Worm (Caenorhabditis elegans): Measurements from ENCODE around the gene ttb-1.

ttb-1 gene

ce11 chrV:126610-127009, 30.0 kb upstream of the ttb-1 start, which contains the start of gene W03F9.1:
TSS of gene W03F9.1 (minus strand) at chrV:126718.
- TF ChIP-seq F13C5.2 (tag; optimal IDR thresholded peaks at IDR 0.05) (peak; percentile 29), hmbx-1 (tag; optimal IDR thresholded peaks at IDR 0.05) (peak; percentile 28), scrt-1 (GFP tag; IDR thresholded peaks at IDR 0.05) (no peak), pes-1 (GFP tag; IDR thresholded peaks at IDR 0.05) (0 out of 2 replicates have a peak, but pooled peaks have one; percentile 14)

- TF ChIP-seq ets-7 (tag; optimal IDR thresholded peaks at IDR 0.05) (no peak), aly-1 (tag; optimal IDR thresholded peaks at IDR 0.05) (no peak), sea-1 (GFP tag; conservative IDR thresholded peaks at IDR 0.05) (no peak), ama-1 (optimal IDR thresholded peaks at IDR 0.05) (no peak), B0310.2 (tag; optimal IDR thresholded peaks at IDR 0.05) (no peak), hmg-4 (GFP tag; optimal IDR thresholded peaks at IDR 0.05) (no peak), ceh-36 (tag; optimal IDR thresholded peaks at IDR 0.05) (no peak), hmbx-1 (tag; optimal IDR thresholded peaks at IDR 0.05) (no peak), tbx-37 (GFP tag; conservative IDR thresholded peaks at IDR 0.05) (no peak), hnd-1 (tag; optimal IDR thresholded peaks at IDR 0.05) (no peak)
Observed at ce11 chrV:127882-128281, 28.7 kb upstream of the ttb-1 start, which contains the start of the genes W03F9.2 and sftb-2. TSS of gene W03F9.2 (minus strand) at chrV:128034. TSS of gene sftb-2 (plus strand) at chrV:128237.

ce11 chrV:130186-130585, 26.4 kb upstream of the ttb-1 start:
- TF ChIP-seq scrt-1 (GFP tag; IDR thresholded peaks at IDR 0.05) (no peak), hnd-1 (tag; optimal IDR thresholded peaks at IDR 0.05) (no peak), tra-4 (tag; optimal IDR thresholded peaks at IDR 0.05) (no peak), ceh-13 (GFP tag; optimal IDR thresholded peaks at IDR 0.05) (no peak), sea-1 (GFP tag; conservative IDR thresholded peaks at IDR 0.05) (no peak)

ce11 chrV:137667-138066, 19.0 kb upstream of the ttb-1 start:
- no peak for TF ChIP-seq B0310.2 (tag; optimal IDR thresholded peaks at IDR 0.05)
- no peak for TF ChIP-seq tbx-11 (GFP tag; IDR thresholded peaks at IDR 0.05)
- TF ChIP-seq tbx-37 (GFP tag; conservative IDR thresholded peaks at IDR 0.05): no peak
- TF ChIP-seq pes-1 (GFP tag; IDR thresholded peaks at IDR 0.05): no peak
- no peak for TF ChIP-seq F13C5.2 (tag; optimal IDR thresholded peaks at IDR 0.05)

ce11 chrV:138592-138991, 18.0 kb upstream of the ttb-1 start, which contains the start of gene W03F9.9:
TSS of gene W03F9.9 (plus strand) at chrV:138892.
- TF ChIP-seq pes-1 (GFP tag; IDR thresholded peaks at IDR 0.05): no peak
- no peak for TF ChIP-seq hmg-4 (GFP tag; optimal IDR thresholded peaks at IDR 0.05)
- no peak for TF ChIP-seq ama-1 (optimal IDR thresholded peaks at IDR 0.05)
- TF ChIP-seq sea-1 (GFP tag; conservative IDR thresholded peaks at IDR 0.05): no peak
- no peak for TF ChIP-seq hnd-1 (tag; optimal IDR thresholded peaks at IDR 0.05)
- TF ChIP-seq F13C5.2 (tag; optimal IDR thresholded peaks at IDR 0.05): no peak
- no peak for TF ChIP-seq ceh-13 (GFP tag; optimal IDR thresholded peaks at IDR 0.05)
- no peak for TF ChIP-seq tbx-37 (GFP tag; conservative IDR thresholded peaks at IDR 0.05)
- TF ChIP-seq ets-7 (tag; optimal IDR thresholded peaks at IDR 0.05): no peak
- TF ChIP-seq ceh-36 (tag; optimal IDR thresholded peaks at IDR 0.05): no peak
- TF ChIP-seq scrt-1 (GFP tag; IDR thresholded peaks at IDR 0.05): no peak
- TF ChIP-seq aly-1 (tag; optimal IDR thresholded peaks at IDR 0.05): no peak
- no peak for TF ChIP-seq flt-1 (GFP tag; IDR thresholded peaks at IDR 0.05)
- TF ChIP-seq hmbx-1 (tag; optimal IDR thresholded peaks at IDR 0.05): no peak
- no peak for TF ChIP-seq tra-4 (tag; optimal IDR thresholded peaks at IDR 0.05)
- TF ChIP-seq tbx-11 (GFP tag; IDR thresholded peaks at IDR 0.05): no peak
- TF ChIP-seq B0310.2 (tag; optimal IDR thresholded peaks at IDR 0.05): no peak

- TF ChIP-seq pes-1 (GFP tag; IDR thresholded peaks at IDR 0.05): no peak
- no peak for TF ChIP-seq tbx-11 (GFP tag; IDR thresholded peaks at IDR 0.05)
- no peak for TF ChIP-seq hmbx-1 (tag; optimal IDR thresholded peaks at IDR 0.05)
Observed at ce11 chrV:141257-141656, 15.4 kb upstream of the ttb-1 start, which contains the start of gene W03F9.11. TSS of gene W03F9.11 (minus strand) at chrV:141357.

- TF ChIP-seq aly-1 (tag; optimal IDR thresholded peaks at IDR 0.05) (no peak), tbx-11 (GFP tag; IDR thresholded peaks at IDR 0.05) (no peak), tbx-37 (GFP tag; conservative IDR thresholded peaks at IDR 0.05) (no peak), hmg-4 (GFP tag; optimal IDR thresholded peaks at IDR 0.05) (no peak), tra-4 (tag; optimal IDR thresholded peaks at IDR 0.05) (no peak), pes-1 (GFP tag; IDR thresholded peaks at IDR 0.05) (no peak), ama-1 (optimal IDR thresholded peaks at IDR 0.05) (no peak), ceh-36 (tag; optimal IDR thresholded peaks at IDR 0.05) (no peak), flt-1 (GFP tag; IDR thresholded peaks at IDR 0.05) (no peak), hmbx-1 (tag; optimal IDR thresholded peaks at IDR 0.05) (no peak), F13C5.2 (tag; optimal IDR thresholded peaks at IDR 0.05) (no peak), ets-7 (tag; optimal IDR thresholded peaks at IDR 0.05) (no peak), ceh-13 (GFP tag; optimal IDR thresholded peaks at IDR 0.05) (no peak), B0310.2 (tag; optimal IDR thresholded peaks at IDR 0.05) (no peak)
Observed at ce11 chrV:144794-145193, 11.8 kb upstream of the ttb-1 start, which contains the start of gene srh-82. TSS of gene srh-82 (plus strand) at chrV:145094.

ce11 chrV:145694-146093, 10.9 kb upstream of the ttb-1 start:
- TF ChIP-seq sea-1 (GFP tag; conservative IDR thresholded peaks at IDR 0.05) (no peak), tbx-11 (GFP tag; IDR thresholded peaks at IDR 0.05) (no peak), ets-7 (tag; optimal IDR thresholded peaks at IDR 0.05) (no peak), hmg-4 (GFP tag; optimal IDR thresholded peaks at IDR 0.05) (no peak), tbx-37 (GFP tag; conservative IDR thresholded peaks at IDR 0.05) (no peak), pes-1 (GFP tag; IDR thresholded peaks at IDR 0.05) (no peak), ama-1 (optimal IDR thresholded peaks at IDR 0.05) (no peak), aly-1 (tag; optimal IDR thresholded peaks at IDR 0.05) (no peak), ceh-13 (GFP tag; optimal IDR thresholded peaks at IDR 0.05) (no peak), tra-4 (tag; optimal IDR thresholded peaks at IDR 0.05) (no peak), flt-1 (GFP tag; IDR thresholded peaks at IDR 0.05) (no peak), F13C5.2 (tag; optimal IDR thresholded peaks at IDR 0.05) (no peak), ceh-36 (tag; optimal IDR thresholded peaks at IDR 0.05) (no peak)

Measured in whole organism, early embryonic.